Fruit fly (Drosophila melanogaster) whole organism, pupa: ENCODE measurements around the gene CG10353.

ENCODE experiments used
- CG12605 ChIP-seq: fragments of 200-800 bp; sonication (Bioruptor generic); IDR thresholded peaks from 2 replicates; pipeline ENCODE4 v1.3.6; 2022; ENCODE audit warnings: missing biosample characterization, missing genetic modification characterization
- CG15710 ChIP-seq: fragments of 200-800 bp; sonication (Bioruptor generic); optimal IDR thresholded peaks from 2 replicates; lab custom pipeline; 2018; ENCODE audit warnings: missing biosample characterization, mild to moderate bottlenecking, missing genetic modification characterization, moderate library complexity
- CG17806 ChIP-seq: fragments of 200-800 bp; sonication (Bioruptor generic); optimal IDR thresholded peaks from 2 replicates; lab custom pipeline; 2018; ENCODE audit warnings: missing biosample characterization, mild to moderate bottlenecking, missing genetic modification characterization, moderate library complexity
- CG32121 ChIP-seq: fragments of 200-800 bp; sonication (Bioruptor generic); IDR thresholded peaks from 2 replicates; pipeline ENCODE4 v1.3.6; 2022; ENCODE audit warnings: missing biosample characterization, missing genetic modification characterization
- CG4496 ChIP-seq: fragments of 200-800 bp; sonication (Bioruptor generic); IDR thresholded peaks from 3 replicates; pipeline ENCODE4 v1.3.6; 2022; ENCODE audit warnings: missing biosample characterization, missing genetic modification characterization
- CG9948 ChIP-seq: fragments of 200-800 bp; sonication (Bioruptor generic); optimal IDR thresholded peaks from 2 replicates; lab custom pipeline; 2018; ENCODE audit warnings: missing biosample characterization, mild to moderate bottlenecking, missing genetic modification characterization, moderate library complexity
- D1 ChIP-seq: fragments of 200-800 bp; sonication (Bioruptor generic); optimal IDR thresholded peaks from 2 replicates; lab custom pipeline; 2018; ENCODE audit warnings: missing biosample characterization, mild to moderate bottlenecking, missing genetic modification characterization, moderate library complexity
- Ets98B ChIP-seq: fragments of 200-800 bp; sonication (Bioruptor generic); IDR thresholded peaks from 2 replicates; pipeline ENCODE4 v1.3.6; 2022; ENCODE audit warnings: missing biosample characterization, missing genetic modification characterization
- Pif1A ChIP-seq: fragments of 200-800 bp; sonication (Bioruptor generic); optimal IDR thresholded peaks from 3 replicates; lab custom pipeline; 2016; ENCODE audit warnings: missing biosample characterization, missing genetic modification characterization
- Pif1B ChIP-seq: fragments of 200-800 bp; sonication (Bioruptor generic); optimal IDR thresholded peaks from 3 replicates; lab custom pipeline; 2016; ENCODE audit warnings: missing biosample characterization, missing genetic modification characterization
- rn ChIP-seq: fragments of 200-800 bp; sonication (Bioruptor generic); IDR thresholded peaks from 2 replicates; pipeline ENCODE4 v1.3.6; 2022; ENCODE audit warnings: missing biosample characterization, missing genetic modification characterization

- no peak for TF ChIP-seq CG17806 (tag; lab: Kevin White, UChicago)
- TF ChIP-seq CG32121 (GFP tag; lab: Robert Waterston, UW): peak; percentile 65
- TF ChIP-seq Pif1B (GFP tag; lab: Kevin White, UChicago): peak; percentile 5
- TF ChIP-seq Ets98B (GFP tag; lab: Robert Waterston, UW): peak; percentile 84
- TF ChIP-seq CG12605 (GFP tag; lab: Robert Waterston, UW): peak; percentile 75; the same call in 1 of the 2 replicates
- TF ChIP-seq rn (GFP tag; lab: Robert Waterston, UW): peak; percentile 65; the same call in 1 of the 2 replicates
- TF ChIP-seq CG4496 (GFP tag; lab: Robert Waterston, UW): peak; percentile 91
- no peak for TF ChIP-seq D1 (tag; lab: Kevin White, UChicago)
- peak; percentile 3 for TF ChIP-seq Pif1A (GFP tag; lab: Kevin White, UChicago)
- no peak for TF ChIP-seq CG15710 (tag; lab: Kevin White, UChicago)
- TF ChIP-seq CG9948: no peak
Observed at dm6 chrX:11925213-11925612, 38.3 kb upstream of the CG10353 start.
